Fruit fly (Drosophila melanogaster): ENCODE results near the gene CG11977.

Gene CG11977

DNA sequence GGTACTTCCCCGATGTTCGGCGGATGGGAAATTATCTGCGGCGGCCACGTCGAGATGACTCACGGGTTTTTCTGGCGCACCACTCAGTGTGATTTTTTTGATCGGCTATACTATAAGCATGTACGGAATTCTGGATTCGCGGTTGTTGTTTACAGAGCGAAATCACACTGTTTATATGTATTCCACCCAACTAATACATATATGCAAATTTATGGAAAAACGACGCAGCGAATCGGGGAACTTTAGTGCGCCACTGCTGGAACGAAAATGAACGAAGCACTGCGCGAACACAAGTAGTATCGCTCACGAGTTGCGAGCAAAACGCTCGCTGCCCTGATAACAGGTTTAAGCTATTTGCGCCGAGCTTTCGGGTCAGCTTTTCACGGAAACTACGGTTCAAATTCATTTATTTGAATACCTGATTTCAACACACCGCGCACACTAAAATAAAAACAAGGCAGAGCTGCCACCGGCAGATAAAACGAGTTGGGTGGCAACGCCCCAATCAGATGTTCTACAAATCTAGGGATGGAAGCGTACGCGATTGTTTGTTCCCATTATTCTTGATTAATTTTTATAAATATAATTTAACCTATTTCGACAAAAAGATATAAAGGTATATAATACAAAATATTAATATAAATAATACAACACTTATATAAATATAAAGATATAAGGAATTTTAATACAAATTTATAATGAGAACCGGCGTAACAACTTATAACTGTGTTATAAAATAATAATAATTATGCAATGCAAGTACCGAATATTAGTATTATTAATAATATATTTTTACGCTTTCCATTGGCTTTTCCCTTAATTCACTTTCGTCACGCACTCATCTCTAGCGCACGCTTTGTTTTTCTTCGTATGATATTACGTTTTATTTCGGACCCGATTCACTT, 50.3 kb downstream of the CG11977 start, which contains the start of gene Rel (continued):
- peak; percentile 97 for TF ChIP-seq CG13894 (tag; optimal IDR thresholded peaks at IDR 0.05)
- no peak for TF ChIP-seq CG8765 (GFP tag; IDR thresholded peaks at IDR 0.05)
- TF ChIP-seq dmrt11E (tag; optimal IDR thresholded peaks at IDR 0.05): peak; percentile 82
- peak; percentile 81 for TF ChIP-seq CG12659 (GFP tag; optimal IDR thresholded peaks at IDR 0.05)
- TF ChIP-seq gsb (GFP tag; IDR thresholded peaks at IDR 0.05): no peak
- TF ChIP-seq CG10654 (GFP tag; optimal IDR thresholded peaks at IDR 0.05): peak; percentile 50
- peak; percentile 54 for TF ChIP-seq Jarid2 (GFP tag; optimal IDR thresholded peaks at IDR 0.05)
- TF ChIP-seq NC2β (GFP tag; optimal IDR thresholded peaks at IDR 0.05): peak; percentile 22
- TF ChIP-seq CG4820 (GFP tag; optimal IDR thresholded peaks at IDR 0.05): peak; percentile 42
- TF ChIP-seq ERR (GFP tag; optimal IDR thresholded peaks at IDR 0.05): no peak
- no peak for TF ChIP-seq chm (GFP tag; IDR thresholded peaks at IDR 0.05)
- TF ChIP-seq CG16815 (GFP tag; optimal IDR thresholded peaks at IDR 0.05): peak; percentile 32
- no peak for TF ChIP-seq seq (GFP tag; IDR thresholded peaks at IDR 0.05)
- no peak for TF ChIP-seq CG42726 (GFP tag; IDR thresholded peaks at IDR 0.05; ENCODE audit: partially characterized antibody)
- peak; percentile 15 for TF ChIP-seq CG1647 (GFP tag; optimal IDR thresholded peaks at IDR 0.05)
- no peak for TF ChIP-seq CG11247 (GFP tag; IDR thresholded peaks at IDR 0.05)
- TF ChIP-seq CG17829 (tag; optimal IDR thresholded peaks at IDR 0.05): peak; percentile 86
- no peak for TF ChIP-seq CG5953 (GFP tag; IDR thresholded peaks at IDR 0.05)
- peak; percentile 77 for TF ChIP-seq CG15601 (tag; optimal IDR thresholded peaks at IDR 0.05)
- TF ChIP-seq dpn (GFP tag; optimal IDR thresholded peaks at IDR 0.05): peak in 1 of 2 experiments; percentile 62
- peak; percentile 70 for TF ChIP-seq lbe (GFP tag; optimal IDR thresholded peaks at IDR 0.05)
- peak; percentile 17 for TF ChIP-seq ATbp (GFP tag; optimal IDR thresholded peaks at IDR 0.05)
- peak; percentile 42 for TF ChIP-seq HmgZ (tag; optimal IDR thresholded peaks at IDR 0.05)
- peak; percentile 43 for TF ChIP-seq tio (GFP tag; optimal IDR thresholded peaks at IDR 0.05)
- peak; percentile 15 for TF ChIP-seq CG33213 (GFP tag; optimal IDR thresholded peaks at IDR 0.05)
- peak; percentile 26 for TF ChIP-seq CG6765 (GFP tag; optimal IDR thresholded peaks at IDR 0.05)
- TF ChIP-seq CG12155 (GFP tag; optimal IDR thresholded peaks at IDR 0.05): peak; percentile 53
- TF ChIP-seq CG6654 (GFP tag; optimal IDR thresholded peaks at IDR 0.05): peak; percentile 26
- TF ChIP-seq cato (GFP tag; optimal IDR thresholded peaks at IDR 0.05; ENCODE audit: borderline replicate concordance): peak; percentile 36
- TF ChIP-seq CG30020 (tag; optimal IDR thresholded peaks at IDR 0.05): peak; percentile 69
- TF ChIP-seq bowl (GFP tag; IDR thresholded peaks at IDR 0.05): no peak
- peak; percentile 83 for TF ChIP-seq Blimp-1 (GFP tag; optimal IDR thresholded peaks at IDR 0.05)
- peak; percentile 87 for TF ChIP-seq CG8924 (tag; optimal IDR thresholded peaks at IDR 0.05)
- TF ChIP-seq CG11456 (GFP tag; IDR thresholded peaks at IDR 0.05): no peak
- peak; percentile 59 for TF ChIP-seq zen (tag; optimal IDR thresholded peaks at IDR 0.05)
- TF ChIP-seq row (GFP tag; IDR thresholded peaks at IDR 0.05): no peak
- peak; percentile 11 for TF ChIP-seq CG2875 (GFP tag; optimal IDR thresholded peaks at IDR 0.05)
- TF ChIP-seq CG15269 (tag; optimal IDR thresholded peaks at IDR 0.05): peak; percentile 78
- TF ChIP-seq CG2116 (GFP tag; optimal IDR thresholded peaks at IDR 0.05): peak; percentile 33
- no peak for TF ChIP-seq Lpt (GFP tag; optimal IDR thresholded peaks at IDR 0.05)
- peak in 1 of 2 experiments; percentile 35 for TF ChIP-seq insv (GFP tag; optimal IDR thresholded peaks at IDR 0.05)
- peak; percentile 70 for TF ChIP-seq CG18619 (GFP tag; optimal IDR thresholded peaks at IDR 0.05)
- no peak for TF ChIP-seq zfh1 (GFP tag; IDR thresholded peaks at IDR 0.05)
- TF ChIP-seq sqz (GFP tag; optimal IDR thresholded peaks at IDR 0.05): peak; percentile 49
- no peak for TF ChIP-seq ara (GFP tag; IDR thresholded peaks at IDR 0.05)
- TF ChIP-seq ewg (GFP tag; optimal IDR thresholded peaks at IDR 0.05): peak; percentile 49
- peak; percentile 86 for TF ChIP-seq CG2678 (tag; optimal IDR thresholded peaks at IDR 0.05)
- TF ChIP-seq pho (GFP tag; optimal IDR thresholded peaks at IDR 0.05): peak; percentile 24
- TF ChIP-seq CG13123 (GFP tag; optimal IDR thresholded peaks at IDR 0.05): peak; percentile 4
